Fruit fly (Drosophila melanogaster) S2 (cell line): ENCODE measurements around the gene por.

Source experiments
- CG8478 ChIP-seq: fragments of >200 bp; optimal IDR thresholded peaks from 2 replicates; lab custom pipeline; 2018
- CTCF ChIP-seq, 2 experiments: fragments of >200 bp; optimal IDR thresholded peaks; 2 replicates each; lab custom pipeline; 2018

DNA sequence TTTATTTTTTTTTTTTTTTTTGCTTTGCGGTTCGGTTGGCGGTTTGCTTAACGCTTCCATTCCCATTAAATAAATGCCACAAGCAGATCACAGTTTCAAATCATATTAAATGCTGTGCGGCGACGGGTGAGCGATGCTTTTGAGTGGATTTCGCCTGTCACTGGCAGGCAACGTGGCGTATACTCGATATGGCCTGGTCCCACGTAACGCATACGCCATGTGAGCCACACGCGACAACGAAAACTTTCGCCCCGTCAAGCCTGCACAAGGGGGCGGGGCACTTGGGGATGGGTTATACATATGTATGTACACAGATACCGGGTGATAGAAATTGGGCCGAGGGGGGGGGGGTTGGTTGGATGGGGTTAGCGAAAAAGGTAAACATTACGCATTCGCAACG is 14.7 kb downstream of the por start:
- TF ChIP-seq CTCF (optimal IDR thresholded peaks at IDR 0.05; lab: Kevin White, UChicago) (no peak), CG8478 (no peak)
